Worm (Caenorhabditis elegans) whole organism, early embryonic: Measurements from ENCODE around the gene C49H3.16.
A peak's percentile ranks its signal among the peaks of the same experiment; 100 is the strongest.

ENCODE experiments used
- B0310.2 ChIP-seq: sonication (generic microtip); optimal IDR thresholded peaks from 2 replicates; lab custom pipeline; 2016; ENCODE audit warnings: mild to moderate bottlenecking, missing genetic modification characterization, missing compliant biosample characterization
- F13C5.2 ChIP-seq: sonication (generic microtip); optimal IDR thresholded peaks from 2 replicates; lab custom pipeline; 2017; ENCODE audit warnings: mild to moderate bottlenecking, missing genetic modification characterization, inconsistent platforms, missing compliant biosample characterization
- aly-1 ChIP-seq: sonication (generic microtip); optimal IDR thresholded peaks from 2 replicates; lab custom pipeline; 2016; ENCODE audit warnings: missing genetic modification characterization, missing compliant biosample characterization
- ama-1 ChIP-seq: fragments of 150-350 bp; optimal IDR thresholded peaks from 2 replicates; lab custom pipeline; 2014
- ceh-13 ChIP-seq: fragments of 200-800 bp; sonication (Bioruptor generic); optimal IDR thresholded peaks from 2 replicates; lab custom pipeline; 2018; ENCODE audit warnings: mild to moderate bottlenecking, missing genetic modification characterization, missing compliant biosample characterization
- ceh-36 ChIP-seq: sonication (generic microtip); optimal IDR thresholded peaks from 2 replicates; lab custom pipeline; 2016; ENCODE audit warnings: missing genetic modification characterization, inconsistent platforms, missing compliant biosample characterization
- ets-7 ChIP-seq: sonication (generic microtip); optimal IDR thresholded peaks from 2 replicates; lab custom pipeline; 2016; ENCODE audit warnings: missing genotype, missing genetic modification characterization, missing compliant biosample characterization
- flt-1 ChIP-seq: fragments of 200-800 bp; sonication (Bioruptor generic); IDR thresholded peaks from 2 replicates; pipeline ENCODE4 v1.3.6; 2022; ENCODE audit warnings: missing genetic modification characterization, missing compliant biosample characterization
- hmbx-1 ChIP-seq: sonication (generic microtip); optimal IDR thresholded peaks from 2 replicates; lab custom pipeline; 2016; ENCODE audit warnings: mild to moderate bottlenecking, missing genetic modification characterization, missing compliant biosample characterization
- hmg-4 ChIP-seq: fragments of 200-800 bp; sonication (Bioruptor generic); optimal IDR thresholded peaks from 2 replicates; lab custom pipeline; 2018; ENCODE audit warnings: mild to moderate bottlenecking, missing genetic modification characterization, missing compliant biosample characterization
- hnd-1 ChIP-seq: sonication (generic microtip); optimal IDR thresholded peaks from 2 replicates; lab custom pipeline; 2016; ENCODE audit warnings: missing genetic modification characterization, missing compliant biosample characterization
- pes-1 ChIP-seq: fragments of 200-800 bp; sonication (Bioruptor generic); IDR thresholded peaks from 2 replicates; pipeline ENCODE4 v1.3.6; 2022; ENCODE audit warnings: missing genetic modification reagents, missing genetic modification characterization, missing compliant biosample characterization
- scrt-1 ChIP-seq: fragments of 200-800 bp; sonication (Bioruptor generic); IDR thresholded peaks from 2 replicates; pipeline ENCODE4 v1.3.6; 2022; ENCODE audit warnings: missing genetic modification characterization, missing compliant biosample characterization
- sea-1 ChIP-seq: fragments of 200-800 bp; sonication (Bioruptor generic); conservative IDR thresholded peaks from 2 replicates; pipeline ENCODE4 v1.3.6; 2022; ENCODE audit warnings: missing genetic modification characterization, missing compliant biosample characterization
- tbx-11 ChIP-seq: fragments of 200-800 bp; sonication (Bioruptor generic); IDR thresholded peaks from 2 replicates; pipeline ENCODE4 v1.3.6; 2022; ENCODE audit warnings: missing genetic modification characterization, missing compliant biosample characterization
- tbx-37 ChIP-seq: fragments of 200-800 bp; sonication (Bioruptor generic); conservative IDR thresholded peaks from 2 replicates; pipeline ENCODE4 v1.3.6; 2022; ENCODE audit warnings: missing genetic modification reagents, missing genetic modification characterization, missing compliant biosample characterization
- tra-4 ChIP-seq: sonication (generic microtip); optimal IDR thresholded peaks from 2 replicates; lab custom pipeline; 2017; ENCODE audit warnings: missing genetic modification characterization, missing compliant biosample characterization

Gene C49H3.16

ce11 chrIV:7946899-7947499 lies 26.8 kb downstream of the C49H3.16 start, which contains the start of gene F20D12.12:
Gene F20D12.12, plus strand, starts transcription at chrIV:7947440.
- 0 out of 2 replicates have a peak, but pooled peaks have one; percentile 57 for TF ChIP-seq scrt-1 (GFP tag; lab: Robert Waterston, UW)
- 0 out of 2 replicates have a peak, but pooled peaks have one; percentile 37 for TF ChIP-seq sea-1
- peak; percentile 50; the same call in 1 of the 2 replicates for TF ChIP-seq tbx-11 (GFP tag; lab: Robert Waterston, UW)
- peak; percentile 77 for TF ChIP-seq pes-1
- TF ChIP-seq F13C5.2 (tag; lab: Kevin White, UChicago): peak; percentile 44
- peak; percentile 54; the same call in 1 of the 2 replicates for TF ChIP-seq tbx-37 (GFP tag; lab: Robert Waterston, UW)
- TF ChIP-seq flt-1 (GFP tag; lab: Robert Waterston, UW): peak; percentile 30; the same call in 1 of the 2 replicates
- peak; percentile 40 for TF ChIP-seq hmg-4

ce11 chrIV:7948290-7948689 lies 28.1 kb downstream of the C49H3.16 start, which contains the start of gene mcm-3AP:
Gene mcm-3AP, plus strand, starts transcription at chrIV:7948672.
- TF ChIP-seq scrt-1 (GFP tag; lab: Robert Waterston, UW) (0 out of 2 replicates have a peak, but pooled peaks have one; percentile 37), tbx-37 (GFP tag; lab: Robert Waterston, UW) (peak; percentile 72), sea-1 (peak; percentile 78), pes-1 (peak; percentile 79)

ce11 chrIV:7954006-7954405 lies 33.8 kb downstream of the C49H3.16 start:
- TF ChIP-seq tbx-11 (GFP tag; lab: Robert Waterston, UW): no peak
- no peak for TF ChIP-seq ceh-36 (tag; lab: Kevin White, UChicago)
- TF ChIP-seq hmbx-1 (tag; lab: Kevin White, UChicago): no peak
- TF ChIP-seq hnd-1 (tag; lab: Kevin White, UChicago): no peak
- TF ChIP-seq B0310.2 (tag; lab: Kevin White, UChicago): no peak
- TF ChIP-seq pes-1: no peak
- TF ChIP-seq ceh-13 (GFP tag; lab: Kevin White, UChicago): no peak
- TF ChIP-seq ets-7: no peak
- TF ChIP-seq aly-1 (tag; lab: Kevin White, UChicago): no peak
- no peak for TF ChIP-seq tra-4 (tag; lab: Kevin White, UChicago)
- TF ChIP-seq flt-1 (GFP tag; lab: Robert Waterston, UW): no peak
- TF ChIP-seq F13C5.2 (tag; lab: Kevin White, UChicago): no peak
- no peak for TF ChIP-seq hmg-4
- no peak for TF ChIP-seq scrt-1 (GFP tag; lab: Robert Waterston, UW)
- no peak for TF ChIP-seq sea-1
- no peak for TF ChIP-seq ama-1 (lab: Kevin White, UChicago)
- no peak for TF ChIP-seq tbx-37 (GFP tag; lab: Robert Waterston, UW)

- no peak for TF ChIP-seq tbx-37 (GFP tag; lab: Robert Waterston, UW)
- TF ChIP-seq B0310.2 (tag; lab: Kevin White, UChicago): no peak
- no peak for TF ChIP-seq ceh-36 (tag; lab: Kevin White, UChicago)
- no peak for TF ChIP-seq hmg-4
- TF ChIP-seq ets-7: no peak
- TF ChIP-seq ceh-13 (GFP tag; lab: Kevin White, UChicago): no peak
- no peak for TF ChIP-seq tbx-11 (GFP tag; lab: Robert Waterston, UW)
- TF ChIP-seq scrt-1 (GFP tag; lab: Robert Waterston, UW): no peak
- no peak for TF ChIP-seq hnd-1 (tag; lab: Kevin White, UChicago)
- no peak for TF ChIP-seq flt-1 (GFP tag; lab: Robert Waterston, UW)
- no peak for TF ChIP-seq F13C5.2 (tag; lab: Kevin White, UChicago)
- TF ChIP-seq tra-4 (tag; lab: Kevin White, UChicago): no peak
- no peak for TF ChIP-seq aly-1 (tag; lab: Kevin White, UChicago)
- no peak for TF ChIP-seq ama-1 (lab: Kevin White, UChicago)
- no peak for TF ChIP-seq hmbx-1 (tag; lab: Kevin White, UChicago)
- no peak for TF ChIP-seq pes-1
- TF ChIP-seq sea-1: no peak
These were observed 35.6 kb downstream of the C49H3.16 start, which contains the start of gene ceh-19 for ce11 chrIV:7955849-7956248. Gene ceh-19, minus strand, starts transcription at chrIV:7955949.

- TF ChIP-seq ceh-13 (GFP tag; lab: Kevin White, UChicago): no peak
- no peak for TF ChIP-seq tbx-37 (GFP tag; lab: Robert Waterston, UW)
- no peak for TF ChIP-seq scrt-1 (GFP tag; lab: Robert Waterston, UW)
- no peak for TF ChIP-seq tra-4 (tag; lab: Kevin White, UChicago)
- no peak for TF ChIP-seq flt-1 (GFP tag; lab: Robert Waterston, UW)
- no peak for TF ChIP-seq sea-1
- no peak for TF ChIP-seq pes-1
- no peak for TF ChIP-seq tbx-11 (GFP tag; lab: Robert Waterston, UW)
- TF ChIP-seq hnd-1 (tag; lab: Kevin White, UChicago): no peak
- TF ChIP-seq F13C5.2 (tag; lab: Kevin White, UChicago): no peak
- TF ChIP-seq aly-1 (tag; lab: Kevin White, UChicago): no peak
- TF ChIP-seq hmg-4: no peak
- TF ChIP-seq B0310.2 (tag; lab: Kevin White, UChicago): no peak
These were observed 36.6 kb downstream of the C49H3.16 start, which contains the start of gene csr-1 for ce11 chrIV:7956643-7957317. Gene csr-1, plus strand, starts transcription at chrIV:7957267.

- TF ChIP-seq tbx-37 (GFP tag; lab: Robert Waterston, UW): no peak
- TF ChIP-seq ets-7: no peak
- no peak for TF ChIP-seq hmbx-1 (tag; lab: Kevin White, UChicago)
- no peak for TF ChIP-seq scrt-1 (GFP tag; lab: Robert Waterston, UW)
- no peak for TF ChIP-seq tbx-11 (GFP tag; lab: Robert Waterston, UW)
- no peak for TF ChIP-seq hnd-1 (tag; lab: Kevin White, UChicago)
- no peak for TF ChIP-seq hmg-4
These were observed 37.3 kb downstream of the C49H3.16 start, which contains the start of gene frpr-10 for ce11 chrIV:7957504-7957903. Gene frpr-10, plus strand, starts transcription at chrIV:7957804.

ce11 chrIV:7958092-7958491 lies 37.9 kb downstream of the C49H3.16 start:
- TF ChIP-seq ets-7 (no peak), F13C5.2 (tag; lab: Kevin White, UChicago) (no peak), hmbx-1 (tag; lab: Kevin White, UChicago) (no peak), hmg-4 (no peak), sea-1 (no peak), pes-1 (no peak), tbx-11 (GFP tag; lab: Robert Waterston, UW) (no peak), ceh-13 (GFP tag; lab: Kevin White, UChicago) (no peak), tra-4 (tag; lab: Kevin White, UChicago) (no peak), hnd-1 (tag; lab: Kevin White, UChicago) (no peak), tbx-37 (GFP tag; lab: Robert Waterston, UW) (no peak), scrt-1 (GFP tag; lab: Robert Waterston, UW) (no peak)
